Worm (Caenorhabditis elegans): ENCODE measurements around the gene srh-79.
A peak's percentile ranks its signal among the peaks of the same experiment; 100 is the strongest.

srh-79 gene

ce11 chrV:7497440-7497839, at the start of gene srh-79:
Gene srh-79 (plus strand): TSS chrV:7497740.
- TF ChIP-seq flt-1 (GFP tag; IDR thresholded peaks at IDR 0.05) = no peak
- no peak for TF ChIP-seq ref-1 (GFP tag; conservative IDR thresholded peaks at IDR 0.05)
- no peak for TF ChIP-seq med-1 (GFP tag; optimal IDR thresholded peaks at IDR 0.05; ENCODE audit: insufficient read depth)
- TF ChIP-seq klf-2 (GFP tag; conservative IDR thresholded peaks at IDR 0.05) = no peak
- TF ChIP-seq T22C8.4 (GFP tag; IDR thresholded peaks at IDR 0.05) = no peak
- no peak for TF ChIP-seq cog-1 (tag; optimal IDR thresholded peaks at IDR 0.05)
- no peak for TF ChIP-seq tab-1 (GFP tag; IDR thresholded peaks at IDR 0.05)
- TF ChIP-seq ztf-23 (GFP tag; IDR thresholded peaks at IDR 0.05) = no peak
- TF ChIP-seq ztf-29 (GFP tag; IDR thresholded peaks at IDR 0.05) = no peak

DNA sequence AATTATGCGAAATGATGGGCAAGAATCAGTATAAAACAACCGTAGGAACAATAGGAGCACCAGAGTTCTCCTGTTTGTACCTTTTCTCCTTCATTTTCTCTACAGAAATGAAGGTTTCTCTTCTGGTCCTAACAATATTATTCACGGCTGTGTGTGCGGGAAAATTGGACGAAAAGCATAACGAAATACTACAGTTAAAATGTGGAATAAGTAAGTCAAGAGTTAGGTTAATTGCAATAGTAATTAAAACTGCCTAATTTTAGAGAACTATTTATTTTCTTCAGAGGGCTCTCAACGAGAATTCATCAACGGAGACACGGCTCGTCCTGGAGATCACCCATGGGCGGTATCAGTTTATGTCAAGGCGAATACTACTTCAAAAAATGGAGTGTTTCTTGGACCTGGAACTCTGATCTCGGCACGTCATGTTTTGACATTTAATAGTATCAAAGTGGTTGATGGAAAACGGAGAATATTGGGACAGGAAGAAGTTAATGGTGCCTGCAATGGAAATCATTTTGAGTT, 48.2 kb upstream of the srh-79 start, which contains the start of gene try-12:
Gene try-12 (plus strand): TSS at position 51 of the 525 bp plus-strand sequence.
- TF ChIP-seq ztf-29 (GFP tag; IDR thresholded peaks at IDR 0.05) = no peak
- no peak for TF ChIP-seq med-1 (GFP tag; optimal IDR thresholded peaks at IDR 0.05; ENCODE audit: insufficient read depth)
- TF ChIP-seq klf-2 (GFP tag; conservative IDR thresholded peaks at IDR 0.05) = no peak
- no peak for TF ChIP-seq ref-1 (GFP tag; conservative IDR thresholded peaks at IDR 0.05)
- no peak for TF ChIP-seq cog-1 (tag; optimal IDR thresholded peaks at IDR 0.05)
- TF ChIP-seq ztf-23 (GFP tag; IDR thresholded peaks at IDR 0.05) = no peak
- no peak for TF ChIP-seq flt-1 (GFP tag; IDR thresholded peaks at IDR 0.05)
- no peak for TF ChIP-seq tab-1 (GFP tag; IDR thresholded peaks at IDR 0.05)
- no peak for TF ChIP-seq T22C8.4 (GFP tag; IDR thresholded peaks at IDR 0.05)

DNA sequence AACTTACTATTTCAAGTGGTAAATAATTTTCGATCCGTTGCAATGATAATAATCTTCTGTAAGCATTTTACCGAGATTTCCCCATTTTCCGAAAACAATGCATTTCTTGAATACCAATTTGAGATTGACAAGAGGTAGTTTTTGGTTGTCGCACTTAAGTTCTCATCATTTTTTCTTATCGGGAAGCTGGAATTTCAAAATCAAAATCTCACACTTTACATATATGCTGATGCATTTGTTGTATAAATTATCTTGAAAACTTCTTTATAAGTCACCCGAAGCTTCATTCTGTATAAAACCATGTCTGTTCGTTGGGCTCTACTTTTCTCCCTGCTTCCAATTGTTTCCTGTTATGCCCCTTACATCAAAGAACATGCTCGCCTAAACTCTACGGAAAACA, 46.1 kb upstream of the srh-79 start, which contains the start of gene try-11:
Gene try-11 (plus strand): TSS at position 301 of the 400 bp plus-strand sequence.
- no peak for TF ChIP-seq tab-1 (GFP tag; IDR thresholded peaks at IDR 0.05)
- TF ChIP-seq flt-1 (GFP tag; IDR thresholded peaks at IDR 0.05) = no peak
- no peak for TF ChIP-seq klf-2 (GFP tag; conservative IDR thresholded peaks at IDR 0.05)
- no peak for TF ChIP-seq T22C8.4 (GFP tag; IDR thresholded peaks at IDR 0.05)
- no peak for TF ChIP-seq med-1 (GFP tag; optimal IDR thresholded peaks at IDR 0.05; ENCODE audit: insufficient read depth)
- no peak for TF ChIP-seq cog-1 (tag; optimal IDR thresholded peaks at IDR 0.05)
- TF ChIP-seq ref-1 (GFP tag; conservative IDR thresholded peaks at IDR 0.05) = no peak
- TF ChIP-seq ztf-23 (GFP tag; IDR thresholded peaks at IDR 0.05) = no peak
- TF ChIP-seq ztf-29 (GFP tag; IDR thresholded peaks at IDR 0.05) = no peak

DNA sequence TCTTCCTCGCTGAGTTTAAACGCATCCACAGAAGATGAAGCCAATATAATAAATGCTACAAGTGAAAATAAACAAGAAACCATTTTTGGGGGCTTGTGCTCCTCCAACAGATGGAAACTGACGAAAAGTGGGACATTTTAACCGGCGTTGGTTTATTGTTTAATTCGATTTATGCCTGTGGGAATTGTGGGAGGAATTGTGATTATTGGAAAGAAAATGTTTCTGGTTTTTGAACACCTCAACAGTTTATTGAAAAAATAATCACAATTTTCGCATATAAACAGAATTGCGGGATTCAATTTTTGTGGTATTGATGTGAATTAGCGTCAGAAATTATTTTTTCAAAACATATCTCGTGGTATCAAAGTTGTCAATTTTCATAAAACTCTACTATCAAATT, 43.3 kb upstream of the srh-79 start, which contains the start of gene try-8:
Gene try-8 (minus strand): TSS at position 101 of the 400 bp plus-strand sequence.
- TF ChIP-seq ztf-23 (GFP tag; IDR thresholded peaks at IDR 0.05) (no peak), klf-2 (GFP tag; conservative IDR thresholded peaks at IDR 0.05) (no peak), tab-1 (GFP tag; IDR thresholded peaks at IDR 0.05) (no peak), med-1 (GFP tag; optimal IDR thresholded peaks at IDR 0.05; ENCODE audit: insufficient read depth) (no peak), T22C8.4 (GFP tag; IDR thresholded peaks at IDR 0.05) (no peak)

ce11 chrV:7455008-7455407, 42.5 kb upstream of the srh-79 start, which contains the start of gene F25E5.2:
Gene F25E5.2 (plus strand): TSS chrV:7455308.
- TF ChIP-seq ztf-23 (GFP tag; IDR thresholded peaks at IDR 0.05) = no peak
- TF ChIP-seq ztf-29 (GFP tag; IDR thresholded peaks at IDR 0.05) = no peak
- TF ChIP-seq ref-1 (GFP tag; conservative IDR thresholded peaks at IDR 0.05) = no peak
- TF ChIP-seq med-1 (GFP tag; optimal IDR thresholded peaks at IDR 0.05; ENCODE audit: insufficient read depth) = no peak
- TF ChIP-seq flt-1 (GFP tag; IDR thresholded peaks at IDR 0.05) = no peak
- TF ChIP-seq cog-1 (tag; optimal IDR thresholded peaks at IDR 0.05) = no peak
- TF ChIP-seq klf-2 (GFP tag; conservative IDR thresholded peaks at IDR 0.05) = no peak
- no peak for TF ChIP-seq tab-1 (GFP tag; IDR thresholded peaks at IDR 0.05)
- no peak for TF ChIP-seq T22C8.4 (GFP tag; IDR thresholded peaks at IDR 0.05)

ce11 chrV:7460898-7461297, 36.6 kb upstream of the srh-79 start, which contains the start of gene srh-92:
Gene srh-92 (minus strand): TSS chrV:7460998.
- TF ChIP-seq flt-1 (GFP tag; IDR thresholded peaks at IDR 0.05) (no peak), tab-1 (GFP tag; IDR thresholded peaks at IDR 0.05) (no peak), med-1 (GFP tag; optimal IDR thresholded peaks at IDR 0.05; ENCODE audit: insufficient read depth) (no peak), ztf-23 (GFP tag; IDR thresholded peaks at IDR 0.05) (no peak), ref-1 (GFP tag; conservative IDR thresholded peaks at IDR 0.05) (no peak), ztf-29 (GFP tag; IDR thresholded peaks at IDR 0.05) (no peak), klf-2 (GFP tag; conservative IDR thresholded peaks at IDR 0.05) (no peak), cog-1 (tag; optimal IDR thresholded peaks at IDR 0.05) (no peak), T22C8.4 (GFP tag; IDR thresholded peaks at IDR 0.05) (no peak)

DNA sequence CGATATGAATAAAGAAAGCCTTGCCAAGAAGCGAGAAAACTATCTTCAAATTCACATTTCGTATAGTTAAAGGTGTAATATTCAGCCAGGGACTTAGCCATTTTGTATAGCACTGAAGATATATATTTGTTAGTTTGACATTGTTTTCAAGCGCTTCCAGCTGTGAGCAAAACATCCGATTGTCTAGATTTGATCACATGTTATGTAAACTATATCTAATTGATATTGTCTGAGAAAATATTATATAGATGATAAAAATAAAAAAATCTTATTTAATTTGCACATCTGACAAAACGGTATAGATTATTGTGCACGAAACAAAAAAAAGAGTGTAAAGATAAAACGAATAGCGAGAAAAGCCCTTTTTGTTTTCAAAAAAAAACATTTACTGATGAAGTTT, 32.8 kb upstream of the srh-79 start, which contains the start of gene srh-89:
Gene srh-89 (minus strand): TSS at position 101 of the 400 bp plus-strand sequence.
- TF ChIP-seq T22C8.4 (GFP tag; IDR thresholded peaks at IDR 0.05) = no peak

DNA sequence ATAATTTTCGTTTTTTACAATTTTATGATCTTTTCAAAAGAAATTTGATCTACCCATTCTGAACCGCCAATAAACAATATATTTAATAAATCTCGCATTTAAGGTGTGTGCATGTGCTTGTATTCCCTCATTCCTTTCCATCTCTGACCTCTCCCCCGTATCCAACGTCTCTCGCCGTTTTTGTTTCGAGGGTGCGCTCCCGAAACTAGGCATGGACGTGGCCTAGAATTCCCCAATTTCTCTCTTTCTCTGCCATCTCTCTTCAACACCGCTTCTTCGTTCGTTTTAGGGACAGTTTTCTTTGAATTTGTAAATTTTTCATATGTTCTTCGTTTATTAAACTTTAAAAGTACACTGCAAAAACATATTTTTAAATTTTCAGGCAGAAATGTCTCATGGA, 32.0 kb upstream of the srh-79 start, which contains the start of gene F25E5.1:
Gene F25E5.1 (plus strand): TSS at position 376 of the 400 bp plus-strand sequence.
- TF ChIP-seq ref-1 (GFP tag; conservative IDR thresholded peaks at IDR 0.05) (no peak), ztf-23 (GFP tag; IDR thresholded peaks at IDR 0.05) (0 out of 2 replicates have a peak, but pooled peaks have one; percentile 57), cog-1 (tag; optimal IDR thresholded peaks at IDR 0.05) (peak; percentile 27)

DNA sequence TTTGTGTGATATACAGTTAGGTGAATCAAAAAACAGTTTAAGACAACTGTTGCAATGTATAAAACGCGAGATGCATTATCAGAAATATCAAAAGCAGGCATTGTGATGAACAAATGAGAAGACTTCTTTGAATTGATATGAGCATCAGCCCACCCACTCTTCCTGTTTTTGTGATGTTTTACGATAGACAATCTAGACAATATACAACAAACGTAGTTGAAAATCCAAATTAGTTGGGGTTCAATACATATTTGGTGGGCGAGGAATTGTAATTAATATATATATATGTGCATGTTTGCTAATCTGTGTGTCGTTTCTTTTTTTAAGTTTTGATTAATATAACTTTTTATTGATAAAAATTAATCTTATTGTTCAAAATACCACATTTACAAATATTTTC, 24.7 kb upstream of the srh-79 start, which contains the start of gene str-28:
Gene str-28 (minus strand): TSS at position 101 of the 400 bp plus-strand sequence.
- TF ChIP-seq klf-2 (GFP tag; conservative IDR thresholded peaks at IDR 0.05) (no peak), ref-1 (GFP tag; conservative IDR thresholded peaks at IDR 0.05) (no peak), cog-1 (tag; optimal IDR thresholded peaks at IDR 0.05) (no peak), T22C8.4 (GFP tag; IDR thresholded peaks at IDR 0.05) (no peak), ztf-23 (GFP tag; IDR thresholded peaks at IDR 0.05) (no peak), tab-1 (GFP tag; IDR thresholded peaks at IDR 0.05) (no peak)

ce11 chrV:7476766-7477165, 20.8 kb upstream of the srh-79 start, which contains the start of gene srh-125:
Gene srh-125 (minus strand): TSS chrV:7476866.
- no peak for TF ChIP-seq ztf-29 (GFP tag; IDR thresholded peaks at IDR 0.05)
- no peak for TF ChIP-seq flt-1 (GFP tag; IDR thresholded peaks at IDR 0.05)
- TF ChIP-seq klf-2 (GFP tag; conservative IDR thresholded peaks at IDR 0.05) = no peak
- no peak for TF ChIP-seq ref-1 (GFP tag; conservative IDR thresholded peaks at IDR 0.05)
- TF ChIP-seq T22C8.4 (GFP tag; IDR thresholded peaks at IDR 0.05) = no peak
- no peak for TF ChIP-seq tab-1 (GFP tag; IDR thresholded peaks at IDR 0.05)
- TF ChIP-seq cog-1 (tag; optimal IDR thresholded peaks at IDR 0.05) = no peak
- no peak for TF ChIP-seq ztf-23 (GFP tag; IDR thresholded peaks at IDR 0.05)
- no peak for TF ChIP-seq med-1 (GFP tag; optimal IDR thresholded peaks at IDR 0.05; ENCODE audit: insufficient read depth)
